Worm (Caenorhabditis elegans) whole organism, young adult: ENCODE data around the gene odd-1.

ENCODE experiments used
- B0336.3 ChIP-seq: fragments of 200-800 bp; sonication (Bioruptor generic); IDR thresholded peaks from 2 replicates; pipeline ENCODE4 v1.3.6; 2022; ENCODE audit warnings: missing genetic modification characterization, missing compliant biosample characterization
- D2030.7 ChIP-seq: fragments of 200-800 bp; sonication (Bioruptor generic); IDR thresholded peaks from 2 replicates; pipeline ENCODE4 v1.3.6; 2022; ENCODE audit warnings: missing genetic modification reagents, missing genetic modification characterization, missing compliant biosample characterization
- F55B11.4 ChIP-seq: sonication (generic microtip); optimal IDR thresholded peaks from 2 replicates; lab custom pipeline; 2016; ENCODE audit warnings: missing compliant biosample characterization, missing genetic modification characterization, borderline replicate concordance; ENCODE audit not compliant: insufficient read depth
- F57C9.4 ChIP-seq: sonication (generic microtip); optimal IDR thresholded peaks from 2 replicates; lab custom pipeline; 2017; ENCODE audit warnings: mild to moderate bottlenecking, missing genetic modification characterization, missing compliant biosample characterization
- K11D2.4 ChIP-seq: fragments of 200-800 bp; sonication (Bioruptor generic); IDR thresholded peaks from 2 replicates; pipeline ENCODE4 v1.3.6; 2022; ENCODE audit warnings: missing genetic modification reagents, missing genetic modification characterization, missing compliant biosample characterization
- Y53G8AR.9 ChIP-seq: fragments of 200-800 bp; sonication (Bioruptor generic); conservative IDR thresholded peaks from 2 replicates; pipeline ENCODE4 v1.3.6; 2022; ENCODE audit warnings: missing genetic modification reagents, missing genetic modification characterization, missing compliant biosample characterization
- Y56A3A.18 ChIP-seq: fragments of 200-800 bp; sonication (Bioruptor generic); IDR thresholded peaks from 2 replicates; pipeline ENCODE4 v1.3.6; 2022; ENCODE audit warnings: missing genetic modification reagents, missing genetic modification characterization, missing compliant biosample characterization
- Y67H2A.10 ChIP-seq: fragments of 200-800 bp; sonication (Bioruptor generic); conservative IDR thresholded peaks from 2 replicates; pipeline ENCODE4 v1.3.6; 2022; ENCODE audit warnings: missing genetic modification reagents, missing genetic modification characterization, missing compliant biosample characterization
- akir-1 ChIP-seq: fragments of 200-800 bp; sonication (Bioruptor generic); optimal IDR thresholded peaks from 2 replicates; lab custom pipeline; 2018; ENCODE audit warnings: mild to moderate bottlenecking, missing genetic modification characterization, moderate library complexity, missing compliant biosample characterization
- attf-5 ChIP-seq: fragments of 200-800 bp; sonication (Bioruptor generic); optimal IDR thresholded peaks from 2 replicates; lab custom pipeline; 2018; ENCODE audit warnings: mild to moderate bottlenecking, missing genetic modification characterization, missing compliant biosample characterization
- cebp-1 ChIP-seq, 2 experiments: fragments of 200-800 bp in 1 of 2; sonication (Bioruptor generic) in 1 of 2; sonication (generic microtip) in 1 of 2; IDR thresholded peaks in 1 of 2; optimal IDR thresholded peaks in 1 of 2; 2 replicates each; pipeline versions ENCODE4 v1.3.6 to Lab custom; 2017 to 2022; ENCODE audit warnings: missing compliant biosample characterization in 2 of 2, missing genetic modification characterization in 2 of 2, mild to moderate bottlenecking in 1 of 2, missing genetic modification reagents in 1 of 2, moderate library complexity in 1 of 2
- ceh-27 ChIP-seq: fragments of 200-800 bp; sonication (Bioruptor generic); optimal IDR thresholded peaks from 2 replicates; lab custom pipeline; 2018; ENCODE audit warnings: mild to moderate bottlenecking, missing genetic modification characterization, moderate library complexity, missing compliant biosample characterization
- ceh-58 ChIP-seq: fragments of 200-800 bp; sonication (Bioruptor generic); IDR thresholded peaks from 2 replicates; pipeline ENCODE4 v1.3.6; 2022; ENCODE audit warnings: missing genetic modification characterization, missing compliant biosample characterization
- ceh-79 ChIP-seq: sonication (generic microtip); optimal IDR thresholded peaks from 2 replicates; lab custom pipeline; 2017; ENCODE audit warnings: mild to moderate bottlenecking, missing genetic modification characterization, missing compliant biosample characterization
- ceh-91 ChIP-seq: fragments of 200-800 bp; sonication (Bioruptor generic); IDR thresholded peaks from 2 replicates; pipeline ENCODE4 v1.3.6; 2022; ENCODE audit warnings: missing genetic modification reagents, missing genetic modification characterization, missing compliant biosample characterization
- chd-7 ChIP-seq: sonication (generic microtip); optimal IDR thresholded peaks from 2 replicates; lab custom pipeline; 2016; ENCODE audit warnings: mild to moderate bottlenecking, missing genetic modification characterization, moderate library complexity, missing compliant biosample characterization
- die-1 ChIP-seq: sonication (generic microtip); optimal IDR thresholded peaks from 2 replicates; lab custom pipeline; 2016; ENCODE audit warnings: missing genotype, mild to moderate bottlenecking, missing genetic modification characterization, missing compliant biosample characterization
- egl-44 ChIP-seq: fragments of 200-800 bp; sonication (Bioruptor generic); IDR thresholded peaks from 2 replicates; pipeline ENCODE4 v1.3.6; 2022; ENCODE audit warnings: missing genetic modification reagents, missing genetic modification characterization, missing compliant biosample characterization
- ekl-4 ChIP-seq: fragments of 200-800 bp; sonication (Bioruptor generic); IDR thresholded peaks from 2 replicates; pipeline ENCODE4 v1.3.6; 2022; ENCODE audit warnings: missing genetic modification reagents, missing genetic modification characterization, missing compliant biosample characterization
- him-1 ChIP-seq: sonication (generic microtip); optimal IDR thresholded peaks from 2 replicates; lab custom pipeline; 2016; ENCODE audit warnings: missing genotype, missing genetic modification reagents, missing genetic modification characterization, missing compliant biosample characterization
- hlh-12 ChIP-seq: sonication (generic microtip); optimal IDR thresholded peaks from 2 replicates; lab custom pipeline; 2016; ENCODE audit warnings: missing genetic modification characterization, missing compliant biosample characterization
- hsf-1 ChIP-seq: fragments of 200-800 bp; sonication (Bioruptor generic); IDR thresholded peaks from 2 replicates; pipeline ENCODE4 v1.3.6; 2022; ENCODE audit warnings: missing genetic modification reagents, missing genetic modification characterization, missing compliant biosample characterization
- lin-35 ChIP-seq, 3 experiments: fragments of 150-350 bp in 2 of 3; sonication (generic microtip) in 1 of 3; optimal IDR thresholded peaks; 2 replicates each; lab custom pipeline; 2014 to 2018; ENCODE audit warnings: missing biosample characterization in 3 of 3, missing genetic modification characterization in 3 of 3, missing genetic modification reagents in 3 of 3
- lir-1 ChIP-seq: fragments of 200-800 bp; sonication (Bioruptor generic); conservative IDR thresholded peaks from 2 replicates; pipeline ENCODE4 v1.3.6; 2022; ENCODE audit warnings: missing genetic modification reagents, missing genetic modification characterization, missing compliant biosample characterization
- lsl-1 ChIP-seq: fragments of 200-800 bp; sonication (Bioruptor generic); optimal IDR thresholded peaks from 2 replicates; lab custom pipeline; 2018; ENCODE audit warnings: mild to moderate bottlenecking, missing genetic modification characterization, moderate library complexity, missing compliant biosample characterization
- mcd-1 ChIP-seq: fragments of 200-800 bp; sonication (Bioruptor generic); IDR thresholded peaks from 2 replicates; pipeline ENCODE4 v1.3.6; 2022; ENCODE audit warnings: missing genetic modification reagents, missing genetic modification characterization, missing compliant biosample characterization
- mel-28 ChIP-seq: sonication (generic microtip); optimal IDR thresholded peaks from 2 replicates; lab custom pipeline; 2016; ENCODE audit warnings: borderline replicate concordance, mild to moderate bottlenecking, missing genetic modification characterization, missing compliant biosample characterization
- nfya-1 ChIP-seq: sonication (generic microtip); optimal IDR thresholded peaks from 2 replicates; lab custom pipeline; 2017; ENCODE audit warnings: antibody characterized with exemption, missing compliant biosample characterization, missing genetic modification characterization, borderline replicate concordance; ENCODE audit not compliant: insufficient read depth
- nhr-120 ChIP-seq: fragments of 200-800 bp; sonication (Bioruptor generic); IDR thresholded peaks from 2 replicates; pipeline ENCODE4 v1.3.6; 2022; ENCODE audit warnings: missing genetic modification characterization, missing compliant biosample characterization
- nhr-90 ChIP-seq: sonication (generic microtip); optimal IDR thresholded peaks from 2 replicates; lab custom pipeline; 2016; ENCODE audit warnings: missing genotype, mild to moderate bottlenecking, missing genetic modification characterization, missing compliant biosample characterization
- repo-1 ChIP-seq: sonication (generic microtip); optimal IDR thresholded peaks from 2 replicates; lab custom pipeline; 2017; ENCODE audit warnings: mild to moderate bottlenecking, missing genetic modification characterization, missing compliant biosample characterization
- sdz-38 ChIP-seq: sonication (generic microtip); optimal IDR thresholded peaks from 2 replicates; lab custom pipeline; 2016; ENCODE audit warnings: missing genotype, missing genetic modification characterization, missing compliant biosample characterization
- sea-2 ChIP-seq: fragments of 200-800 bp; sonication (Bioruptor generic); IDR thresholded peaks from 2 replicates; pipeline ENCODE4 v1.3.6; 2022; ENCODE audit warnings: missing genetic modification characterization, missing compliant biosample characterization
- snpc-1.1 ChIP-seq: sonication (generic microtip); optimal IDR thresholded peaks from 2 replicates; lab custom pipeline; 2017; ENCODE audit warnings: missing genetic modification characterization, mild to moderate bottlenecking, missing compliant biosample characterization, antibody characterized with exemption, moderate library complexity, missing genotype, missing genetic modification reagents; ENCODE audit not compliant: insufficient read depth
- somi-1 ChIP-seq: fragments of 200-800 bp; sonication (Bioruptor generic); optimal IDR thresholded peaks from 2 replicates; lab custom pipeline; 2018; ENCODE audit warnings: mild to moderate bottlenecking, missing genetic modification characterization, missing compliant biosample characterization
- sptf-2 ChIP-seq: fragments of 200-800 bp; sonication (Bioruptor generic); optimal IDR thresholded peaks from 2 replicates; lab custom pipeline; 2018; ENCODE audit warnings: mild to moderate bottlenecking, missing genetic modification characterization, missing compliant biosample characterization
- tlf-1 ChIP-seq: fragments of 200-800 bp; sonication (Bioruptor generic); optimal IDR thresholded peaks from 2 replicates; lab custom pipeline; 2018; ENCODE audit warnings: mild to moderate bottlenecking, missing genetic modification characterization, missing compliant biosample characterization
- xnd-1 ChIP-seq: sonication (generic microtip); optimal IDR thresholded peaks from 2 replicates; lab custom pipeline; 2016; ENCODE audit warnings: missing genotype, missing genetic modification reagents, missing genetic modification characterization, missing compliant biosample characterization
- ztf-18 ChIP-seq: sonication (generic microtip); optimal IDR thresholded peaks from 2 replicates; lab custom pipeline; 2016; ENCODE audit warnings: missing genotype, mild to moderate bottlenecking, missing genetic modification characterization, missing compliant biosample characterization
- ztf-25 ChIP-seq: fragments of 200-800 bp; sonication (Bioruptor generic); IDR thresholded peaks from 2 replicates; pipeline ENCODE4 v1.3.6; 2022; ENCODE audit warnings: missing genetic modification reagents, missing genetic modification characterization, missing compliant biosample characterization

The odd-1 gene

DNA sequence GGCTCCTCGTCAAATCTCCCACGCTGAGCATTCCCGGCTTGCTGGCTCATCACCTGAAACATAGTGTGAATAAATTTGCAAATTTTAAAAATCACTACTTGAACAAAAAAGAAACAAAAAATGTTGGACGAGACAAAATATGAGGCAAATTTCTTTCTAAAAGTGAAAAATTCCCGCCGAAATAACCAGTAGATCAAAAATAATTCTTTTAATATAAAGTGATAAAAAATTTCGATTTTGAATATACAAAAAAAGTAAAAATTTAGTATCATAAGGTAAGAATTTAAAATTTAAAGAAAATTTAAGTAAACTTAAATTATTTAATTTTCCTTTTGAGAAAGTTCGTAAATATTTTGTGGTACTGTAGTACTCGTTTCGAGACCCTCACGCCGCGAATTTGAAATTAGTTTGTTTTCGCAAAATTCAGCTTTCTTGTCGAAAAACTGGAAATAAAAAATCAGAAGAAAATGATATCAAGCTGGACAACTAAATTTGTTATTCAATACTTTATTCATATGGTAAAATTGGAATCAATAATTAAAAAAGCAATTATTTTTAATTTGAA lies 47.5 kb upstream of the odd-1 start, which contains the start of gene egg-2 (continued):
- TF ChIP-seq ceh-91 (GFP tag; lab: Robert Waterston, UW) = peak; percentile 46
- TF ChIP-seq lsl-1 (GFP tag; lab: Kevin White, UChicago) = peak; percentile 81
- TF ChIP-seq somi-1 (GFP tag; lab: Kevin White, UChicago) = no peak
- no peak for TF ChIP-seq hlh-12 (tag; lab: Kevin White, UChicago)

DNA sequence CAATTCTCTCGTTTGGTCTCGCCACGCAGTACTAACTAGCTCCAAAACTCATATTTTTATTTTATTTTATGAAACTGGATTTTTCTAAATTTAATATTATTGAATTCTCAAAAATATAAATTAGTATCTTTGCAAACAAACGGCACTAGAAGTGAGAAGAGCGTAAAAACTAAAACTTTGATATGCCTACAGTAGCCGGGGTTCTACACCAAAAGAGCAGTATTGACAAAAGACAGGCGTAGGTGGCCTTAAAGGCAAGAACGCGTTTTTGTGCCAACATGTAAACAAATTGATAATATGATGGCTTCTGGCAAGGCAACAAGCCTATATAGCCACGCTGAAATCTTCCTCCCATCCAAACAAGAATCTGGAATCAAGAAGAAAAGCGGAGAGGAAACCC lies 45.5 kb upstream of the odd-1 start, which contains the start of gene R01H2.1:
Gene R01H2.1, plus strand, starts transcription at position 301 of the 400 bp plus-strand sequence.
- no peak for TF ChIP-seq B0336.3 (GFP tag; lab: Robert Waterston, UW)
- TF ChIP-seq ceh-27 (GFP tag; lab: Kevin White, UChicago) = no peak
- no peak for TF ChIP-seq xnd-1 (tag; lab: Kevin White, UChicago)
- TF ChIP-seq sdz-38 (tag; lab: Kevin White, UChicago) = no peak
- no peak for TF ChIP-seq sea-2 (GFP tag; lab: Robert Waterston, UW)
- no peak for TF ChIP-seq nhr-90 (tag; lab: Kevin White, UChicago)
- TF ChIP-seq chd-7 = no peak
- no peak for TF ChIP-seq D2030.7 (GFP tag; lab: Robert Waterston, UW)
- TF ChIP-seq ztf-25 (GFP tag; lab: Robert Waterston, UW) = no peak
- no peak for TF ChIP-seq Y56A3A.18 (GFP tag; lab: Robert Waterston, UW)
- TF ChIP-seq akir-1 = no peak
- TF ChIP-seq mcd-1 (GFP tag; lab: Robert Waterston, UW) = no peak
- no peak for TF ChIP-seq ekl-4
- TF ChIP-seq repo-1 = no peak
- TF ChIP-seq F57C9.4 (tag; lab: Kevin White, UChicago) = no peak
- TF ChIP-seq ceh-79 (tag; lab: Kevin White, UChicago) = no peak
- TF ChIP-seq, all 124 proteins: peak for 0

ce11 chrIII:7063061-7063460 lies 45.1 kb upstream of the odd-1 start:
- TF ChIP-seq attf-5 (no peak), Y67H2A.10 (GFP tag; lab: Robert Waterston, UW) (no peak), ceh-58 (GFP tag; lab: Robert Waterston, UW) (no peak), F55B11.4 (no peak), cebp-1 (GFP tag; IDR thresholded peaks at IDR 0.05; lab: Robert Waterston, UW) (no peak), cebp-1 (tag; optimal IDR thresholded peaks at IDR 0.05; lab: Kevin White, UChicago) (no peak), him-1 (no peak), nhr-120 (GFP tag; lab: Robert Waterston, UW) (no peak), sptf-2 (GFP tag; lab: Kevin White, UChicago) (no peak), chd-7 (no peak)

DNA sequence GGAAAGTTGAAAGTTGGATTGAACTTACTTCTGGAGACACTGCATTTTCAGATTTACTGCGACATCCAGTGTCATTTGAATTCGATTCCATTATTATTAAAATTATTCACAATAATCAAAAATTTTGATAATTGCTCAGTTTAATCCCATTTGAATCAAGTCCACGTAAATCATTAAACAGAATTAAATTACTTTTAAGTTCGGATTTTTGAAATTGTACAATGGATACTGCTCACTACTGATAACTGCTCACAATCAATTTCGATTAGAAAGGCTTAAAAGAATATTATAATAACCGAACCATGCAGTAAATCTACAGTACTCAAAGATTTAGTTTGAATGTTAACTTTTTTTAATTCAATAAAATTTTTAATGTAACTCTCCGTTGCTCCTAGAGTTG lies 43.9 kb upstream of the odd-1 start, which contains the start of gene R01H2.4:
Gene R01H2.4, minus strand, starts transcription at position 101 of the 400 bp plus-strand sequence.
- no peak for TF ChIP-seq Y53G8AR.9 (GFP tag; lab: Robert Waterston, UW)
- TF ChIP-seq ztf-18 = no peak
- no peak for TF ChIP-seq lsl-1 (GFP tag; lab: Kevin White, UChicago)
- no peak for TF ChIP-seq lin-35 (GFP tag; optimal IDR thresholded peaks at IDR 0.05; lab: Kevin White, UChicago)
- TF ChIP-seq somi-1 (GFP tag; lab: Kevin White, UChicago) = no peak
- TF ChIP-seq mel-28 = no peak
- TF ChIP-seq tlf-1 = no peak
- TF ChIP-seq snpc-1.1 (tag; lab: Kevin White, UChicago) = no peak
- TF ChIP-seq K11D2.4 (GFP tag; lab: Robert Waterston, UW) = no peak
- no peak for TF ChIP-seq nfya-1 (tag; lab: Kevin White, UChicago)
- TF ChIP-seq Y56A3A.18 (GFP tag; lab: Robert Waterston, UW) = no peak
- no peak for TF ChIP-seq hsf-1 (GFP tag; lab: Robert Waterston, UW)
- TF ChIP-seq lir-1 (GFP tag; lab: Robert Waterston, UW) = no peak
- TF ChIP-seq egl-44 (GFP tag; lab: Robert Waterston, UW) = no peak
- no peak for TF ChIP-seq ztf-25 (GFP tag; lab: Robert Waterston, UW)
- no peak for TF ChIP-seq die-1 (tag; lab: Kevin White, UChicago)
- no peak for TF ChIP-seq Y67H2A.10 (GFP tag; lab: Robert Waterston, UW)
